Fruit fly (Drosophila melanogaster) S2 (cell line): Measurements from ENCODE around the gene CG32262.

ENCODE experiments used
- CG8478 ChIP-seq: fragments of >200 bp; optimal IDR thresholded peaks from 2 replicates; lab custom pipeline; 2018
- CTCF ChIP-seq, 2 experiments: fragments of >200 bp; optimal IDR thresholded peaks; 2 replicates each; lab custom pipeline; 2018

DNA sequence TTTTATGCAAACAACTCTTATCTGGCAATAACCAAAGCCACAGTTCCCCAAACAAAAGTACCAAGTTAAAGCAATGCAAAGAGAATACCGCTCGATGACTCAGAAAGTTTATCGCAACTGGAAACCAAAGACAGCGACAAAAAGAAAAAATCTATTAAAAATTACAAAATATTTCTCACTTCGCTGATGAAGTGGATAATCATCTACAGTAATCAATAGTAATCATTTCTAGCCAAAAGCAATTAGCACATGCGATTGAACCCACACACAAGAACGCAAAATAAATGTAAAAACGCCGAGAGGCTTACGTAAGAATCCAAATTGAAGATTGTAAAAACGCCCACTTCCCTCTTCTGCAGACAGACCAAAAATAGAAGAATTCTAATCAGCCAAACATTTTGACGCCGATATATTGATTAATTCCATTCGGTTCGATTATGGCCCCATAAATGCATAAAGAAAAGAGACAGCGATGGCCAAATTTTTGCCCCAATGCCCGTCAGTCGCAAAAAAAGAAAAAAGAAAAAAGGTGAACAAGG is 33.4 kb downstream of the CG32262 start:
- TF ChIP-seq CG8478 (lab: Kevin White, UChicago) (no peak), CTCF (optimal IDR thresholded peaks at IDR 0.05; lab: Kevin White, UChicago) (no peak)
